Fruit fly (Drosophila melanogaster): ENCODE results near the gene MagR.

Gene MagR

dm6 chrX:15778846-15779245 is 44.8 kb downstream of the MagR start, which contains the start of gene CG43673:
Gene CG43673 (plus strand): TSS chrX:15779146.
- no peak for TF ChIP-seq Eip78C (GFP tag)
- TF ChIP-seq Eip93F (GFP tag; optimal IDR thresholded peaks at IDR 0.05), result no peak
- no peak for TF ChIP-seq salr (GFP tag; optimal IDR thresholded peaks at IDR 0.05)
- TF ChIP-seq cyc (GFP tag; optimal IDR thresholded peaks at IDR 0.05), result no peak
- TF ChIP-seq topi (GFP tag; optimal IDR thresholded peaks at IDR 0.05), result no peak
- no peak for TF ChIP-seq Smox (GFP tag; optimal IDR thresholded peaks at IDR 0.05)
- TF ChIP-seq CG34406 (GFP tag; optimal IDR thresholded peaks at IDR 0.05), result no peak
- no peak for TF ChIP-seq Eip75B (GFP tag; optimal IDR thresholded peaks at IDR 0.05)

dm6 chrX:15783610-15784009 is 49.5 kb downstream of the MagR start, which contains the start of gene Efhc1.1:
Gene Efhc1.1 (minus strand): TSS chrX:15783710.
- TF ChIP-seq CG3032 (tag; optimal IDR thresholded peaks at IDR 0.05) (no peak), CG6792 (GFP tag; optimal IDR thresholded peaks at IDR 0.05) (no peak), Eip78C (GFP tag) (no peak), CG8119 (GFP tag; IDR thresholded peaks at IDR 0.05) (no peak), dac (GFP tag; optimal IDR thresholded peaks at IDR 0.05) (no peak), cyc (GFP tag; optimal IDR thresholded peaks at IDR 0.05) (no peak), svp (GFP tag) (no peak), eg (GFP tag; IDR thresholded peaks at IDR 0.05) (no peak), vri (GFP tag; optimal IDR thresholded peaks at IDR 0.05) (no peak), ss (GFP tag; optimal IDR thresholded peaks at IDR 0.05) (no peak), Met (GFP tag; optimal IDR thresholded peaks at IDR 0.05) (no peak), fd59A (GFP tag; optimal IDR thresholded peaks at IDR 0.05) (no peak), CG11762 (GFP tag; optimal IDR thresholded peaks at IDR 0.05; ENCODE audit: insufficient read depth) (no peak), Blimp-1 (GFP tag; optimal IDR thresholded peaks at IDR 0.05) (no peak), CG6276 (GFP tag; optimal IDR thresholded peaks at IDR 0.05) (no peak), CG11294 (GFP tag; IDR thresholded peaks at IDR 0.05) (no peak), CG10669 (GFP tag; optimal IDR thresholded peaks at IDR 0.05) (no peak)

All from whole organism, prepupa.